Fruit fly (Drosophila melanogaster): ENCODE results near the gene CG33783.
A peak's percentile ranks its signal among the peaks of the same experiment; 100 is the strongest.

The CG33783 gene

DNA sequence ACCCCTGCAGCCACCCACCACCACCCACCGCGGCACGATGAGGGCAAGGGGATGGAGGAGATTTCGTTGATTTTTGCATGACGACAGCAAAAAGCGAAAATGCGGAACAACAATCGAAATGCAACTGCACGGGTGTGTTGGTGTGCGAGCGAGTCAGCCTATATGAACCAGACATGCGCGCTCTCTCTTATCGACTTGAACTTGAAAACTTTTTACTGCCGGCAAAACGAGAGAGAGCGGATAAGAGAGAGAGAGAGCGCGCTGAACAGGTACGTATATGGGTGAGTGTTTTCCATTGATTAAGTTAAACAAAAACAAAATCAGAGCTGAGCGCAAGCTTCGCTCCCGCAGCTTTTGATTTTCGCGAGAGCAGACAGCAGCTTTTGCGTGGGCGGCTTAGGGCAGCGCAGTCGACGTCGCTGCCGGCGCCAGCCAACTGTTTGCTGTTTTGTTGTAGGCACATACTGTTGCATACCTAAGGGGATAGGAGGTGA, 22.6 kb downstream of the CG33783 start (continued):
- peak; percentile 55 for TF ChIP-seq Eip93F (GFP tag; optimal IDR thresholded peaks at IDR 0.05)
- peak; percentile 2 for TF ChIP-seq Lpt (GFP tag; optimal IDR thresholded peaks at IDR 0.05)
- no peak for TF ChIP-seq pdm3 (GFP tag; optimal IDR thresholded peaks at IDR 0.05)
- TF ChIP-seq fd85E (GFP tag; optimal IDR thresholded peaks at IDR 0.05): no peak
- no peak for TF ChIP-seq Hr38 (GFP tag; optimal IDR thresholded peaks at IDR 0.05)
- TF ChIP-seq CG34406 (GFP tag; optimal IDR thresholded peaks at IDR 0.05): no peak
- TF ChIP-seq CG4318 (GFP tag; optimal IDR thresholded peaks at IDR 0.05): no peak
- peak; percentile 36 for TF ChIP-seq Eip75B (GFP tag; optimal IDR thresholded peaks at IDR 0.05)
- TF ChIP-seq CG8319 (GFP tag; optimal IDR thresholded peaks at IDR 0.05): no peak
- TF ChIP-seq CG6808 (GFP tag; optimal IDR thresholded peaks at IDR 0.05): no peak
- TF ChIP-seq CG1621 (tag; optimal IDR thresholded peaks at IDR 0.05): no peak
- no peak for TF ChIP-seq CG11762 (GFP tag; optimal IDR thresholded peaks at IDR 0.05; ENCODE audit: insufficient read depth)
- TF ChIP-seq cyc (GFP tag; optimal IDR thresholded peaks at IDR 0.05): no peak
- no peak for TF ChIP-seq net (GFP tag; optimal IDR thresholded peaks at IDR 0.05)
- TF ChIP-seq CG11902 (GFP tag; optimal IDR thresholded peaks at IDR 0.05): no peak
- no peak for TF ChIP-seq lz (GFP tag; optimal IDR thresholded peaks at IDR 0.05)
- TF ChIP-seq Smox (GFP tag; optimal IDR thresholded peaks at IDR 0.05): no peak
- TF ChIP-seq CG9139 (GFP tag; optimal IDR thresholded peaks at IDR 0.05): no peak
- no peak for TF ChIP-seq achi (GFP tag; optimal IDR thresholded peaks at IDR 0.05)
- TF ChIP-seq CG32006 (GFP tag; optimal IDR thresholded peaks at IDR 0.05): no peak
- TF ChIP-seq CG3032 (tag; optimal IDR thresholded peaks at IDR 0.05): no peak
- TF ChIP-seq esn (GFP tag; optimal IDR thresholded peaks at IDR 0.05): no peak
- no peak for TF ChIP-seq CG8632 (GFP tag; optimal IDR thresholded peaks at IDR 0.05)
- TF ChIP-seq ss (GFP tag; optimal IDR thresholded peaks at IDR 0.05): peak; percentile 17 to 41
- TF ChIP-seq CG6854 (GFP tag; optimal IDR thresholded peaks at IDR 0.05): peak; percentile 47
- peak; percentile 27 for TF ChIP-seq dsx (GFP tag; optimal IDR thresholded peaks at IDR 0.05; ENCODE audit: poor library complexity, severe bottlenecking)
- TF ChIP-seq CG10631 (GFP tag; optimal IDR thresholded peaks at IDR 0.05): no peak
- no peak for TF ChIP-seq CG11294 (GFP tag; IDR thresholded peaks at IDR 0.05)

DNA sequence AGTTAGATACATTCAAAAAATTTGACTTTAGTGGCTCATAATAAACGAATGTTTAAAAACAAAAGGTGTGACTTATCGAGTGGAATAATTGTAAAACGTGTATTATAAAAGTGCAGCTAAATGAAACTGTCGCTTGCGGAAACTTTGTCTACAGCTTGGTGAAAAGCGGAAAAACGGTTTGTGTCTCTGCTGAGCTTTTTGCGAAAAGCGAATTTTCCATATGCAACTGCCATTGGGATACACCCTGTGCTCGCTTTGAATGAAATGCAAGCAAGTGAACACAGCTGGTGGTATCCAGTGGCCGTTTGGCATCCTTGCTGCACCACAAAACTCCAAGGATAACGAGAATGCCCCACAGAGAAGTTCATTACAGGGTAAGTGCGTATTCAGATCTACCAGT, 24.3 kb downstream of the CG33783 start:
- TF ChIP-seq Gug (GFP tag; IDR thresholded peaks at IDR 0.05): no peak
- no peak for TF ChIP-seq CG11294 (GFP tag; IDR thresholded peaks at IDR 0.05)
- TF ChIP-seq CG10631 (GFP tag; optimal IDR thresholded peaks at IDR 0.05): no peak
- TF ChIP-seq CG9139 (GFP tag; optimal IDR thresholded peaks at IDR 0.05): no peak
- TF ChIP-seq esn (GFP tag; optimal IDR thresholded peaks at IDR 0.05): no peak
- TF ChIP-seq CG8632 (GFP tag; optimal IDR thresholded peaks at IDR 0.05): no peak
- no peak for TF ChIP-seq CG32006 (GFP tag; optimal IDR thresholded peaks at IDR 0.05)
- TF ChIP-seq Sox15 (GFP tag; optimal IDR thresholded peaks at IDR 0.05): no peak
- no peak for TF ChIP-seq CG4318 (GFP tag; optimal IDR thresholded peaks at IDR 0.05)
- no peak for TF ChIP-seq CG8319 (GFP tag; optimal IDR thresholded peaks at IDR 0.05)
- no peak for TF ChIP-seq Hr38 (GFP tag; optimal IDR thresholded peaks at IDR 0.05)
- no peak for TF ChIP-seq acj6 (GFP tag; optimal IDR thresholded peaks at IDR 0.05)
- no peak for TF ChIP-seq Ets21C (GFP tag; optimal IDR thresholded peaks at IDR 0.05)
- TF ChIP-seq CG8119 (GFP tag; IDR thresholded peaks at IDR 0.05): no peak
- TF ChIP-seq Hr39 (GFP tag; optimal IDR thresholded peaks at IDR 0.05): no peak
- no peak for TF ChIP-seq pdm3 (GFP tag; optimal IDR thresholded peaks at IDR 0.05)
- TF ChIP-seq dac (GFP tag; optimal IDR thresholded peaks at IDR 0.05): no peak
- no peak for TF ChIP-seq Smox (GFP tag; optimal IDR thresholded peaks at IDR 0.05)
- TF ChIP-seq fd59A (GFP tag; optimal IDR thresholded peaks at IDR 0.05): no peak
- TF ChIP-seq CG3032 (tag; optimal IDR thresholded peaks at IDR 0.05): no peak

dm6 chr3R:10091513-10091912, 24.9 kb downstream of the CG33783 start:
- TF ChIP-seq esn (GFP tag; optimal IDR thresholded peaks at IDR 0.05): no peak
- no peak for TF ChIP-seq vri (GFP tag; optimal IDR thresholded peaks at IDR 0.05)
- no peak for TF ChIP-seq CG3919 (GFP tag; optimal IDR thresholded peaks at IDR 0.05)
- TF ChIP-seq Hr38 (GFP tag; optimal IDR thresholded peaks at IDR 0.05): no peak
- TF ChIP-seq Ets96B (tag; optimal IDR thresholded peaks at IDR 0.05): no peak
- TF ChIP-seq CG6792 (GFP tag; optimal IDR thresholded peaks at IDR 0.05): no peak
- TF ChIP-seq CG3032 (tag; optimal IDR thresholded peaks at IDR 0.05): no peak

Data from whole organism, prepupa.